Worm (Caenorhabditis elegans): Measurements from ENCODE around the gene C35D10.3.
A peak's percentile ranks its signal among the peaks of the same experiment; 100 is the strongest.

The C35D10.3 gene

ce11 chrIII:4917077-4917476 lies 48.4 kb downstream of the C35D10.3 start, which contains the start of gene rars-1:
Gene rars-1, minus strand, starts transcription at chrIII:4917177.
- TF ChIP-seq nhr-25 (tag; optimal IDR thresholded peaks at IDR 0.05): no peak
- TF ChIP-seq ceh-82 (tag; optimal IDR thresholded peaks at IDR 0.05): no peak
- TF ChIP-seq nhr-76 (tag; optimal IDR thresholded peaks at IDR 0.05): no peak
- no peak for TF ChIP-seq mml-1 (tag; optimal IDR thresholded peaks at IDR 0.05)
- TF ChIP-seq daf-12 (tag; optimal IDR thresholded peaks at IDR 0.05): no peak
- TF ChIP-seq pha-4 (tag; optimal IDR thresholded peaks at IDR 0.05): no peak
- no peak for TF ChIP-seq zag-1 (tag; optimal IDR thresholded peaks at IDR 0.05)
- no peak for TF ChIP-seq elt-3 (tag; optimal IDR thresholded peaks at IDR 0.05)
- TF ChIP-seq nhr-28 (tag; optimal IDR thresholded peaks at IDR 0.05): no peak
- TF ChIP-seq pqm-1 (tag; optimal IDR thresholded peaks at IDR 0.05): no peak
- TF ChIP-seq unc-62 (GFP tag; optimal IDR thresholded peaks at IDR 0.05): no peak
- no peak for TF ChIP-seq nhr-237 (tag; optimal IDR thresholded peaks at IDR 0.05)
- TF ChIP-seq aly-2 (tag; optimal IDR thresholded peaks at IDR 0.05): no peak
- TF ChIP-seq nhr-67 (tag; optimal IDR thresholded peaks at IDR 0.05): no peak
- TF ChIP-seq hmg-11 (tag; optimal IDR thresholded peaks at IDR 0.05): no peak
- no peak for TF ChIP-seq R02D3.7 (tag; optimal IDR thresholded peaks at IDR 0.05)
- TF ChIP-seq lin-39 (tag; optimal IDR thresholded peaks at IDR 0.05): no peak

ce11 chrIII:4917960-4918712 lies 49.4 kb downstream of the C35D10.3 start, which contains the start of gene rpb-8:
Gene rpb-8, minus strand, starts transcription at chrIII:4918008.
- TF ChIP-seq lin-15B (tag; optimal IDR thresholded peaks at IDR 0.05): peak; percentile 71
- peak; percentile 61 for TF ChIP-seq lin-39 (tag; optimal IDR thresholded peaks at IDR 0.05)
- no peak for TF ChIP-seq ztf-11 (tag; optimal IDR thresholded peaks at IDR 0.05)
- TF ChIP-seq ceh-16 (tag; optimal IDR thresholded peaks at IDR 0.05): no peak
- TF ChIP-seq nhr-237 (tag; optimal IDR thresholded peaks at IDR 0.05): no peak
- peak; percentile 3 for TF ChIP-seq elt-2 (tag; optimal IDR thresholded peaks at IDR 0.05)
- TF ChIP-seq nhr-23 (tag; optimal IDR thresholded peaks at IDR 0.05): peak; percentile 66
- peak; percentile 72 for TF ChIP-seq nfya-1 (tag; optimal IDR thresholded peaks at IDR 0.05; ENCODE audit: insufficient read depth)
- no peak for TF ChIP-seq pqm-1 (tag; optimal IDR thresholded peaks at IDR 0.05)
- TF ChIP-seq egl-5 (tag; optimal IDR thresholded peaks at IDR 0.05): peak; percentile 57
- peak; percentile 38 for TF ChIP-seq ama-1 (optimal IDR thresholded peaks at IDR 0.05)
- TF ChIP-seq fkh-2 (tag; optimal IDR thresholded peaks at IDR 0.05): no peak
- TF ChIP-seq nhr-25 (tag; optimal IDR thresholded peaks at IDR 0.05): peak; percentile 8
- peak; percentile 37 for TF ChIP-seq snpc-4 (tag; optimal IDR thresholded peaks at IDR 0.05)
- TF ChIP-seq pha-4 (tag; optimal IDR thresholded peaks at IDR 0.05): peak; percentile 71
- TF ChIP-seq unc-39 (tag; optimal IDR thresholded peaks at IDR 0.05): no peak
- no peak for TF ChIP-seq nhr-28 (tag; optimal IDR thresholded peaks at IDR 0.05)

- TF ChIP-seq nhr-23 (tag; optimal IDR thresholded peaks at IDR 0.05) (no peak), ceh-82 (tag; optimal IDR thresholded peaks at IDR 0.05) (no peak), ztf-11 (tag; optimal IDR thresholded peaks at IDR 0.05) (no peak), nfya-1 (tag; optimal IDR thresholded peaks at IDR 0.05; ENCODE audit: insufficient read depth) (no peak), snpc-4 (tag; optimal IDR thresholded peaks at IDR 0.05) (no peak), egl-27 (tag; optimal IDR thresholded peaks at IDR 0.05) (no peak), unc-39 (tag; optimal IDR thresholded peaks at IDR 0.05) (no peak), jun-1 (tag; optimal IDR thresholded peaks at IDR 0.05) (no peak), daf-12 (tag; optimal IDR thresholded peaks at IDR 0.05) (no peak), nhr-77 (tag; optimal IDR thresholded peaks at IDR 0.05) (no peak), fkh-10 (GFP tag; optimal IDR thresholded peaks at IDR 0.05) (no peak), fos-1 (tag; optimal IDR thresholded peaks at IDR 0.05) (no peak), unc-62 (GFP tag; optimal IDR thresholded peaks at IDR 0.05) (no peak), mml-1 (tag; optimal IDR thresholded peaks at IDR 0.05) (no peak), skn-1 (tag; optimal IDR thresholded peaks at IDR 0.05) (no peak), elt-3 (tag; optimal IDR thresholded peaks at IDR 0.05) (no peak), ZK546.5 (tag; optimal IDR thresholded peaks at IDR 0.05) (no peak), nhr-237 (tag; optimal IDR thresholded peaks at IDR 0.05) (no peak), sea-2 (GFP tag; optimal IDR thresholded peaks at IDR 0.05) (no peak)
These were observed 50.2 kb downstream of the C35D10.3 start for ce11 chrIII:4918906-4919305.

Measured in whole organism, L3 larva.